Fruit fly (Drosophila melanogaster) whole organism, embryonic: ENCODE measurements around the gene CG5913.

Experiments used
- CG10274 ChIP-seq: fragments of 200-800 bp; sonication (Bioruptor generic); optimal IDR thresholded peaks from 3 replicates; lab custom pipeline; 2017; ENCODE audit warnings: missing biosample characterization, mild to moderate bottlenecking, missing genetic modification characterization
- CG10565 ChIP-seq: fragments of 200-800 bp; sonication (Bioruptor generic); optimal IDR thresholded peaks from 3 replicates; lab custom pipeline; 2016; ENCODE audit warnings: missing biosample characterization, mild to moderate bottlenecking, missing genetic modification characterization
- CG11093 ChIP-seq: fragments of 200-800 bp; sonication (Bioruptor generic); IDR thresholded peaks from 3 replicates; pipeline ENCODE4 v1.3.6; 2022; ENCODE audit warnings: missing biosample characterization, missing genetic modification characterization
- CG12391 ChIP-seq: fragments of 200-800 bp; sonication (Bioruptor generic); optimal IDR thresholded peaks from 3 replicates; lab custom pipeline; 2018; ENCODE audit warnings: missing biosample characterization, mild to moderate bottlenecking, missing genetic modification characterization, moderate library complexity
- CG15479 ChIP-seq: fragments of 200-800 bp; sonication (Bioruptor generic); optimal IDR thresholded peaks from 3 replicates; lab custom pipeline; 2019; ENCODE audit warnings: missing biosample characterization, mild to moderate bottlenecking, missing genetic modification characterization, moderate library complexity
- CG15696 ChIP-seq: fragments of 200-800 bp; sonication (Bioruptor generic); optimal IDR thresholded peaks from 2 replicates; lab custom pipeline; 2019; ENCODE audit warnings: missing biosample characterization, mild to moderate bottlenecking, missing genetic modification characterization, moderate library complexity
- CG16813 ChIP-seq: fragments of 200-800 bp; sonication (Bioruptor generic); IDR thresholded peaks from 3 replicates; pipeline ENCODE4 v1.3.6; 2022; ENCODE audit warnings: missing biosample characterization, missing genetic modification characterization; ENCODE audit not compliant: partially characterized antibody
- CG18619 ChIP-seq: fragments of 200-800 bp; sonication (Bioruptor generic); optimal IDR thresholded peaks from 3 replicates; lab custom pipeline; 2017; ENCODE audit warnings: missing biosample characterization, mild to moderate bottlenecking, missing genetic modification characterization
- CG6689 ChIP-seq: fragments of 200-800 bp; sonication (Bioruptor generic); IDR thresholded peaks from 2 replicates; pipeline ENCODE4 v1.3.6; 2022; ENCODE audit warnings: missing biosample characterization, missing genetic modification characterization
- CG7372 ChIP-seq: fragments of 200-800 bp; sonication (Bioruptor generic); IDR thresholded peaks from 2 replicates; pipeline ENCODE4 v1.3.6; 2022; ENCODE audit warnings: missing biosample characterization, missing genetic modification characterization
- CG8089 ChIP-seq: fragments of 200-800 bp; sonication (Bioruptor generic); optimal IDR thresholded peaks from 3 replicates; lab custom pipeline; 2016; ENCODE audit warnings: missing biosample characterization, missing genetic modification characterization
- CoRest ChIP-seq: fragments of 200-800 bp; sonication (Bioruptor generic); optimal IDR thresholded peaks from 3 replicates; lab custom pipeline; 2018; ENCODE audit warnings: missing biosample characterization, mild to moderate bottlenecking, missing genetic modification characterization, moderate library complexity
- Dad ChIP-seq: fragments of 200-800 bp; sonication (Bioruptor generic); optimal IDR thresholded peaks from 3 replicates; lab custom pipeline; 2016; ENCODE audit warnings: missing biosample characterization, missing genetic modification characterization
- Doc2 ChIP-seq: fragments of 200-800 bp; sonication (Bioruptor generic); IDR thresholded peaks from 2 replicates; pipeline ENCODE4 v1.3.6; 2022; ENCODE audit warnings: missing biosample characterization, missing genetic modification characterization
- Lhr ChIP-seq: fragments of 200-800 bp; sonication (Bioruptor generic); optimal IDR thresholded peaks from 3 replicates; lab custom pipeline; 2017; ENCODE audit warnings: mild to moderate bottlenecking, missing biosample characterization, missing genetic modification reagents, missing genetic modification characterization
- MBD-R2 ChIP-seq: fragments of 200-800 bp; sonication (Bioruptor generic); IDR thresholded peaks from 2 replicates; pipeline ENCODE4 v1.3.6; 2022; ENCODE audit warnings: missing biosample characterization, missing genetic modification characterization
- MTF-1 ChIP-seq: fragments of 200-800 bp; sonication (Bioruptor generic); optimal IDR thresholded peaks from 2 replicates; lab custom pipeline; 2018; ENCODE audit warnings: missing biosample characterization, mild to moderate bottlenecking, missing genetic modification characterization, borderline replicate concordance
- NC2β ChIP-seq: fragments of 200-800 bp; sonication (Bioruptor generic); optimal IDR thresholded peaks from 2 replicates; lab custom pipeline; 2016; ENCODE audit warnings: missing biosample characterization, missing genetic modification characterization
- Oaz ChIP-seq: fragments of 200-800 bp; sonication (Bioruptor generic); IDR thresholded peaks from 2 replicates; pipeline ENCODE4 v1.3.6; 2022; ENCODE audit warnings: missing biosample characterization, missing genetic modification characterization
- Sry-δ ChIP-seq: fragments of 200-800 bp; sonication (Bioruptor generic); optimal IDR thresholded peaks from 2 replicates; lab custom pipeline; 2016; ENCODE audit warnings: missing biosample characterization, missing genetic modification characterization
- Taf1 ChIP-seq: fragments of 200-800 bp; sonication (Bioruptor generic); IDR thresholded peaks from 2 replicates; pipeline ENCODE4 v1.3.6; 2022; ENCODE audit warnings: missing biosample characterization, missing genetic modification characterization
- Tbp ChIP-seq: fragments of >200 bp; optimal IDR thresholded peaks from 2 replicates; lab custom pipeline; 2018; ENCODE audit warnings: missing biosample characterization, missing genetic modification characterization
- abd-A ChIP-seq: fragments of 200-800 bp; sonication (Bioruptor generic); optimal IDR thresholded peaks from 3 replicates; lab custom pipeline; 2019; ENCODE audit warnings: missing biosample characterization, mild to moderate bottlenecking, missing genetic modification characterization, moderate library complexity
- ase ChIP-seq: fragments of 200-800 bp; sonication (Bioruptor generic); IDR thresholded peaks from 3 replicates; pipeline ENCODE4 v1.3.6; 2022; ENCODE audit warnings: missing biosample characterization, missing genetic modification characterization
- ci ChIP-seq: fragments of 200-800 bp; sonication (Bioruptor generic); IDR thresholded peaks from 3 replicates; pipeline ENCODE4 v1.3.6; 2022; ENCODE audit warnings: missing biosample characterization, missing genetic modification characterization
- en ChIP-seq: fragments of 200-800 bp; sonication (Bioruptor generic); optimal IDR thresholded peaks from 2 replicates; lab custom pipeline; 2016; ENCODE audit warnings: missing biosample characterization, missing genetic modification characterization
- gcm2 ChIP-seq: fragments of 200-800 bp; sonication (Bioruptor generic); optimal IDR thresholded peaks from 2 replicates; lab custom pipeline; 2016; ENCODE audit warnings: missing biosample characterization, missing genetic modification characterization
- hkb ChIP-seq, 2 experiments: fragments of 200-800 bp in 1 of 2; fragments of >200 bp in 1 of 2; sonication (Bioruptor generic) in 1 of 2; IDR thresholded peaks in 1 of 2; optimal IDR thresholded peaks in 1 of 2; 2 replicates each; pipeline versions ENCODE4 v1.3.6 to Lab custom; 2017 to 2022; ENCODE audit warnings: missing biosample characterization in 1 of 2, missing genetic modification characterization in 1 of 2
- insv ChIP-seq, 2 experiments: fragments of 200-800 bp; sonication (Bioruptor generic); optimal IDR thresholded peaks; 3 replicates each; lab custom pipeline; 2016 to 2018; ENCODE audit warnings: missing biosample characterization in 2 of 2, missing genetic modification characterization in 2 of 2
- lmd ChIP-seq: fragments of 200-800 bp; sonication (Bioruptor generic); IDR thresholded peaks from 2 replicates; pipeline ENCODE4 v1.3.6; 2022; ENCODE audit warnings: missing biosample characterization, missing genetic modification characterization
- nom ChIP-seq: fragments of 200-800 bp; sonication (Bioruptor generic); optimal IDR thresholded peaks from 2 replicates; lab custom pipeline; 2017; ENCODE audit warnings: missing biosample characterization, missing genetic modification characterization, mild to moderate bottlenecking, moderate library complexity, missing genetic modification reagents
- onecut ChIP-seq: fragments of 200-800 bp; sonication (Bioruptor generic); IDR thresholded peaks from 2 replicates; pipeline ENCODE4 v1.3.6; 2022; ENCODE audit warnings: missing biosample characterization, missing genetic modification characterization
- repo ChIP-seq: fragments of 200-800 bp; sonication (Bioruptor generic); optimal IDR thresholded peaks from 2 replicates; lab custom pipeline; 2016; ENCODE audit warnings: missing biosample characterization, missing genetic modification characterization
- seq ChIP-seq: fragments of 200-800 bp; sonication (Bioruptor generic); IDR thresholded peaks from 2 replicates; pipeline ENCODE4 v1.3.6; 2022; ENCODE audit warnings: missing biosample characterization, missing genetic modification characterization
- stc ChIP-seq: fragments of 200-800 bp; sonication (Bioruptor generic); IDR thresholded peaks from 2 replicates; pipeline ENCODE4 v1.3.6; 2022; ENCODE audit warnings: missing biosample characterization, missing genetic modification characterization
- stwl ChIP-seq: fragments of 200-800 bp; sonication (Bioruptor generic); optimal IDR thresholded peaks from 3 replicates; lab custom pipeline; 2018; ENCODE audit warnings: missing biosample characterization, mild to moderate bottlenecking, missing genetic modification characterization, moderate library complexity
- sug ChIP-seq: fragments of 200-800 bp; optimal IDR thresholded peaks from 2 replicates; lab custom pipeline; 2019; ENCODE audit warnings: missing biosample characterization, mild to moderate bottlenecking, missing genetic modification characterization, moderate library complexity
- vnd ChIP-seq: fragments of 200-800 bp; sonication (Bioruptor generic); IDR thresholded peaks from 3 replicates; pipeline ENCODE4 v1.3.6; 2022; ENCODE audit warnings: missing biosample characterization, missing genetic modification characterization; ENCODE audit not compliant: partially characterized antibody
- yki ChIP-seq: fragments of >200 bp; optimal IDR thresholded peaks from 3 replicates; lab custom pipeline; 2018

CG5913 gene

dm6 chr3R:25899690-25900089, 6.4 kb downstream of the CG5913 start, which contains the start of gene CG31091 (continued):
- TF ChIP-seq en (GFP tag; lab: Kevin White, UChicago): no peak
- TF ChIP-seq sug: peak; percentile 85
- peak; percentile 42; the same call in 1 of the 3 replicates for TF ChIP-seq vnd
- TF ChIP-seq Sry-δ (GFP tag; lab: Kevin White, UChicago): no peak

dm6 chr3R:25902343-25902742, 9.0 kb downstream of the CG5913 start, which contains the start of gene CG31089:
Gene CG31089, plus strand, starts transcription at chr3R:25902643.
- TF ChIP-seq seq (GFP tag; lab: Robert Waterston, UW): no peak
- TF ChIP-seq sug: peak; percentile 56
- no peak for TF ChIP-seq yki (lab: Kevin White, UChicago)
- TF ChIP-seq CG15479 (GFP tag; lab: Kevin White, UChicago): no peak
- TF ChIP-seq Taf1 (GFP tag; lab: Robert Waterston, UW): no peak
- TF ChIP-seq, all 482 proteins: peak for 1

dm6 chr3R:25906722-25907121, 13.4 kb downstream of the CG5913 start, which contains the start of gene kumpel:
Gene kumpel, plus strand, starts transcription at chr3R:25907022.
- TF ChIP-seq CG16813 (GFP tag; lab: Robert Waterston, UW) (no peak), CG15696 (tag; lab: Kevin White, UChicago) (no peak), NC2β (GFP tag; lab: Kevin White, UChicago) (no peak), CG11093 (GFP tag; lab: Robert Waterston, UW) (no peak), Oaz (no peak), MTF-1 (GFP tag; lab: Kevin White, UChicago) (no peak), CG10565 (GFP tag; lab: Kevin White, UChicago) (no peak), stc (GFP tag; lab: Robert Waterston, UW) (no peak), CG12391 (tag; lab: Kevin White, UChicago) (no peak)

- TF ChIP-seq lmd (GFP tag; lab: Robert Waterston, UW) (no peak), Lhr (no peak), onecut (GFP tag; lab: Robert Waterston, UW) (peak; percentile 92), MBD-R2 (0 out of 2 replicates have a peak, but pooled peaks have one; percentile 21)
- TF ChIP-seq, all 482 proteins: peak for 2
Observed at dm6 chr3R:25919912-25920311, 26.6 kb downstream of the CG5913 start.

- TF ChIP-seq ci (GFP tag; lab: Robert Waterston, UW) (no peak), hkb (optimal IDR thresholded peaks at IDR 0.05; lab: Kevin White, UChicago) (no peak), hkb (GFP tag; IDR thresholded peaks at IDR 0.05; lab: Robert Waterston, UW) (no peak), CG10274 (GFP tag; lab: Kevin White, UChicago) (no peak), stwl (tag; lab: Kevin White, UChicago) (no peak), CG8089 (no peak), CoRest (no peak), ase (GFP tag; lab: Robert Waterston, UW) (no peak), nom (GFP tag; lab: Kevin White, UChicago) (no peak), CG7372 (no peak), CG6689 (no peak), lmd (GFP tag; lab: Robert Waterston, UW) (no peak), gcm2 (GFP tag; lab: Kevin White, UChicago) (no peak), Dad (GFP tag; lab: Kevin White, UChicago) (no peak), Doc2 (no peak), repo (no peak), CG18619 (no peak), Tbp (GFP tag; lab: Kevin White, UChicago) (no peak), abd-A (no peak), insv (GFP tag; optimal IDR thresholded peaks at IDR 0.05; lab: Kevin White, UChicago) (no peak)
Observed at dm6 chr3R:25922534-25922933, 29.2 kb downstream of the CG5913 start, which contains the start of gene CG14546. Gene CG14546, minus strand, starts transcription at chr3R:25922634.
